Fruit fly (Drosophila melanogaster) whole organism, embryonic: Measurements from ENCODE around the gene CG12691.

Experiments used
- CG10274 ChIP-seq: fragments of 200-800 bp; sonication (Bioruptor generic); optimal IDR thresholded peaks from 3 replicates; lab custom pipeline; 2017; ENCODE audit warnings: missing biosample characterization, mild to moderate bottlenecking, missing genetic modification characterization
- CG17568 ChIP-seq: fragments of 200-800 bp; sonication (Bioruptor generic); optimal IDR thresholded peaks from 2 replicates; lab custom pipeline; 2018; ENCODE audit warnings: missing biosample characterization, mild to moderate bottlenecking, missing genetic modification characterization, moderate library complexity
- CG18262 ChIP-seq: fragments of 200-800 bp; optimal IDR thresholded peaks from 3 replicates; lab custom pipeline; 2019; ENCODE audit warnings: missing biosample characterization, mild to moderate bottlenecking, missing genetic modification characterization, moderate library complexity
- CG2120 ChIP-seq: fragments of 200-800 bp; sonication (Bioruptor generic); optimal IDR thresholded peaks from 3 replicates; lab custom pipeline; 2016; ENCODE audit warnings: missing biosample characterization, missing genetic modification characterization
- CG43689 ChIP-seq: fragments of 200-800 bp; sonication (Bioruptor generic); IDR thresholded peaks from 2 replicates; pipeline ENCODE4 v1.3.6; 2022; ENCODE audit warnings: missing biosample characterization, missing genetic modification characterization
- CG9437 ChIP-seq: fragments of 200-800 bp; sonication (Bioruptor generic); optimal IDR thresholded peaks from 2 replicates; lab custom pipeline; 2018; ENCODE audit warnings: missing biosample characterization, mild to moderate bottlenecking, missing genetic modification characterization
- Dad ChIP-seq: fragments of 200-800 bp; sonication (Bioruptor generic); optimal IDR thresholded peaks from 3 replicates; lab custom pipeline; 2016; ENCODE audit warnings: missing biosample characterization, missing genetic modification characterization
- Dip3 ChIP-seq: fragments of 200-800 bp; sonication (Bioruptor generic); optimal IDR thresholded peaks from 3 replicates; lab custom pipeline; 2016; ENCODE audit warnings: missing biosample characterization, missing genetic modification characterization
- Spps ChIP-seq: fragments of 200-800 bp; sonication (Bioruptor generic); optimal IDR thresholded peaks from 2 replicates; lab custom pipeline; 2018; ENCODE audit warnings: missing biosample characterization, mild to moderate bottlenecking, missing genetic modification characterization
- Xrp1 ChIP-seq: fragments of 200-800 bp; sonication (Bioruptor generic); IDR thresholded peaks from 2 replicates; pipeline ENCODE4 v1.3.6; 2022; ENCODE audit warnings: missing biosample characterization, missing genetic modification characterization
- sens-2 ChIP-seq: fragments of 200-800 bp; sonication (Bioruptor generic); IDR thresholded peaks from 2 replicates; pipeline ENCODE4 v1.3.6; 2022; ENCODE audit warnings: missing biosample characterization, missing genetic modification characterization
- so ChIP-seq: fragments of 200-800 bp; sonication (Bioruptor generic); IDR thresholded peaks from 3 replicates; pipeline ENCODE4 v1.3.6; 2022; ENCODE audit warnings: missing biosample characterization, missing genetic modification characterization

- no peak for TF ChIP-seq Dad
- TF ChIP-seq Dip3, result no peak
- TF ChIP-seq CG17568 (GFP tag; lab: Kevin White, UChicago), result no peak
- no peak for TF ChIP-seq CG2120 (GFP tag; lab: Kevin White, UChicago)
- no peak for TF ChIP-seq CG18262 (tag; lab: Kevin White, UChicago)
- no peak for TF ChIP-seq CG10274 (GFP tag; lab: Kevin White, UChicago)
- TF ChIP-seq so (GFP tag; lab: Robert Waterston, UW), result no peak
- no peak for TF ChIP-seq CG9437 (GFP tag; lab: Kevin White, UChicago)
- TF ChIP-seq sens-2, result no peak
- TF ChIP-seq Spps (tag; lab: Kevin White, UChicago), result no peak
- no peak for TF ChIP-seq Xrp1 (GFP tag; lab: Robert Waterston, UW)
- no peak for TF ChIP-seq CG43689
These were observed 23.2 kb upstream of the CG12691 start, which contains the start of gene Femcoat for dm6 chrX:4242726-4243125.
